Fruit fly (Drosophila melanogaster) whole organism, embryonic: Measurements from ENCODE around the gene Cep290.

Experiments used
- B-H2 ChIP-seq: fragments of 200-800 bp; sonication (Bioruptor generic); optimal IDR thresholded peaks from 2 replicates; lab custom pipeline; 2018; ENCODE audit warnings: missing biosample characterization, mild to moderate bottlenecking, missing genetic modification characterization
- Bgb ChIP-seq: fragments of 200-800 bp; sonication (Bioruptor generic); IDR thresholded peaks from 2 replicates; pipeline ENCODE4 v1.3.6; 2022; ENCODE audit warnings: missing biosample characterization, missing genetic modification characterization; ENCODE audit not compliant: partially characterized antibody
- CG11093 ChIP-seq: fragments of 200-800 bp; sonication (Bioruptor generic); IDR thresholded peaks from 3 replicates; pipeline ENCODE4 v1.3.6; 2022; ENCODE audit warnings: missing biosample characterization, missing genetic modification characterization
- CG11456 ChIP-seq: fragments of 200-800 bp; sonication (Bioruptor generic); IDR thresholded peaks from 3 replicates; pipeline ENCODE4 v1.3.6; 2022; ENCODE audit warnings: missing biosample characterization, missing genetic modification characterization
- CG11723 ChIP-seq: fragments of 200-800 bp; sonication (Bioruptor generic); optimal IDR thresholded peaks from 2 replicates; lab custom pipeline; 2017; ENCODE audit warnings: missing biosample characterization, mild to moderate bottlenecking, missing genetic modification characterization
- CG12299 ChIP-seq: fragments of 200-800 bp; sonication (Bioruptor generic); optimal IDR thresholded peaks from 2 replicates; lab custom pipeline; 2018; ENCODE audit warnings: missing biosample characterization, mild to moderate bottlenecking, missing genetic modification characterization
- CG1233 ChIP-seq: fragments of 200-800 bp; sonication (Bioruptor generic); optimal IDR thresholded peaks from 4 replicates; lab custom pipeline; 2018; ENCODE audit warnings: missing biosample characterization, mild to moderate bottlenecking, missing genetic modification characterization
- CG1529 ChIP-seq: fragments of 200-800 bp; sonication (Bioruptor generic); optimal IDR thresholded peaks from 3 replicates; lab custom pipeline; 2018; ENCODE audit warnings: missing biosample characterization, missing genetic modification characterization
- CG17186 ChIP-seq: fragments of 200-800 bp; sonication (Bioruptor generic); optimal IDR thresholded peaks from 3 replicates; lab custom pipeline; 2017; ENCODE audit warnings: missing biosample characterization, missing genetic modification reagents, missing genetic modification characterization
- CG17328 ChIP-seq: fragments of 200-800 bp; sonication (Bioruptor generic); IDR thresholded peaks from 2 replicates; pipeline ENCODE4 v1.3.6; 2022; ENCODE audit warnings: missing biosample characterization, missing genetic modification characterization
- CG17359 ChIP-seq: fragments of 200-800 bp; sonication (Bioruptor generic); optimal IDR thresholded peaks from 3 replicates; lab custom pipeline; 2018; ENCODE audit warnings: missing biosample characterization, mild to moderate bottlenecking, missing genetic modification characterization, moderate library complexity
- CG1792 ChIP-seq: fragments of 200-800 bp; sonication (Bioruptor generic); optimal IDR thresholded peaks from 2 replicates; lab custom pipeline; 2016; ENCODE audit warnings: missing biosample characterization, missing genetic modification characterization
- CG18476 ChIP-seq: fragments of 200-800 bp; sonication (Bioruptor generic); optimal IDR thresholded peaks from 2 replicates; lab custom pipeline; 2016; ENCODE audit warnings: missing biosample characterization, mild to moderate bottlenecking, missing genetic modification characterization
- CG31365 ChIP-seq: fragments of 200-800 bp; sonication (Bioruptor generic); optimal IDR thresholded peaks from 2 replicates; lab custom pipeline; 2018; ENCODE audit warnings: missing biosample characterization, mild to moderate bottlenecking, missing genetic modification characterization
- CG32772 ChIP-seq: fragments of 200-800 bp; sonication (Bioruptor generic); IDR thresholded peaks from 2 replicates; pipeline ENCODE4 v1.3.6; 2022; ENCODE audit warnings: missing biosample characterization, missing genetic modification characterization
- CG3407 ChIP-seq: fragments of 200-800 bp; sonication (Bioruptor generic); optimal IDR thresholded peaks from 2 replicates; lab custom pipeline; 2018; ENCODE audit warnings: missing biosample characterization, mild to moderate bottlenecking, missing genetic modification characterization
- CG4282 ChIP-seq: fragments of 200-800 bp; sonication (Bioruptor generic); optimal IDR thresholded peaks from 2 replicates; lab custom pipeline; 2016; ENCODE audit warnings: missing biosample characterization, missing genetic modification characterization
- CG4617 ChIP-seq: fragments of 200-800 bp; sonication (Bioruptor generic); optimal IDR thresholded peaks from 3 replicates; lab custom pipeline; 2016; ENCODE audit warnings: missing biosample characterization, missing genetic modification characterization, borderline replicate concordance
- CG5245 ChIP-seq: fragments of 200-800 bp; sonication (Bioruptor generic); optimal IDR thresholded peaks from 3 replicates; lab custom pipeline; 2016; ENCODE audit warnings: missing biosample characterization, missing genetic modification characterization
- CG8765 ChIP-seq: fragments of 200-800 bp; sonication (Bioruptor generic); IDR thresholded peaks from 2 replicates; pipeline ENCODE4 v1.3.6; 2022; ENCODE audit warnings: missing biosample characterization, missing genetic modification characterization
- Doc2 ChIP-seq: fragments of 200-800 bp; sonication (Bioruptor generic); IDR thresholded peaks from 2 replicates; pipeline ENCODE4 v1.3.6; 2022; ENCODE audit warnings: missing biosample characterization, missing genetic modification characterization
- Fer3 ChIP-seq: fragments of 200-800 bp; sonication (Bioruptor generic); optimal IDR thresholded peaks from 2 replicates; lab custom pipeline; 2018; ENCODE audit warnings: missing biosample characterization, mild to moderate bottlenecking, missing genetic modification characterization, moderate library complexity
- HmgD ChIP-seq: fragments of 200-800 bp; sonication (Bioruptor generic); optimal IDR thresholded peaks from 3 replicates; lab custom pipeline; 2016; ENCODE audit warnings: missing biosample characterization, missing genetic modification characterization
- Hmx ChIP-seq: fragments of 200-800 bp; sonication (Bioruptor generic); optimal IDR thresholded peaks from 2 replicates; lab custom pipeline; 2016; ENCODE audit warnings: missing biosample characterization, missing genetic modification characterization
- Oaz ChIP-seq: fragments of 200-800 bp; sonication (Bioruptor generic); IDR thresholded peaks from 2 replicates; pipeline ENCODE4 v1.3.6; 2022; ENCODE audit warnings: missing biosample characterization, missing genetic modification characterization
- Poxn ChIP-seq: fragments of 200-800 bp; sonication (Bioruptor generic); IDR thresholded peaks from 2 replicates; pipeline ENCODE4 v1.3.6; 2022; ENCODE audit warnings: missing biosample characterization, missing genetic modification characterization
- Sry-δ ChIP-seq: fragments of 200-800 bp; sonication (Bioruptor generic); optimal IDR thresholded peaks from 2 replicates; lab custom pipeline; 2016; ENCODE audit warnings: missing biosample characterization, missing genetic modification characterization
- Ssrp ChIP-seq: fragments of 200-800 bp; sonication (Bioruptor generic); optimal IDR thresholded peaks from 2 replicates; lab custom pipeline; 2018; ENCODE audit warnings: missing biosample characterization, mild to moderate bottlenecking, missing genetic modification characterization, moderate library complexity
- az2 ChIP-seq: fragments of 200-800 bp; sonication (Bioruptor generic); optimal IDR thresholded peaks from 3 replicates; lab custom pipeline; 2016; ENCODE audit warnings: missing biosample characterization, missing genetic modification characterization
- chm ChIP-seq: fragments of 200-800 bp; sonication (Bioruptor generic); IDR thresholded peaks from 2 replicates; pipeline ENCODE4 v1.3.6; 2022; ENCODE audit warnings: missing biosample characterization, missing genetic modification characterization
- chn ChIP-seq: fragments of 200-800 bp; sonication (Bioruptor generic); optimal IDR thresholded peaks from 2 replicates; lab custom pipeline; 2016; ENCODE audit warnings: missing biosample characterization, missing genetic modification characterization
- crc ChIP-seq: fragments of 200-800 bp; sonication (Bioruptor generic); optimal IDR thresholded peaks from 2 replicates; lab custom pipeline; 2016; ENCODE audit warnings: missing biosample characterization, missing genetic modification characterization
- fru ChIP-seq: fragments of >200 bp; optimal IDR thresholded peaks from 2 replicates; lab custom pipeline; 2017
- fu2 ChIP-seq: fragments of 200-800 bp; sonication (Bioruptor generic); optimal IDR thresholded peaks from 2 replicates; lab custom pipeline; 2016; ENCODE audit warnings: missing biosample characterization, missing genetic modification characterization
- ind ChIP-seq: fragments of 200-800 bp; sonication (Bioruptor generic); optimal IDR thresholded peaks from 3 replicates; lab custom pipeline; 2016; ENCODE audit warnings: missing biosample characterization, missing genetic modification characterization
- klu ChIP-seq: fragments of 200-800 bp; sonication (Bioruptor generic); IDR thresholded peaks from 2 replicates; pipeline ENCODE4 v1.3.6; 2022; ENCODE audit warnings: missing biosample characterization, missing genetic modification characterization
- knrl ChIP-seq: fragments of 200-800 bp; sonication (Bioruptor generic); IDR thresholded peaks from 3 replicates; pipeline ENCODE4 v1.3.6; 2022; ENCODE audit warnings: missing biosample characterization, missing genetic modification characterization; ENCODE audit not compliant: partially characterized antibody
- lab ChIP-seq: fragments of 200-800 bp; sonication (Bioruptor generic); optimal IDR thresholded peaks from 3 replicates; lab custom pipeline; 2017; ENCODE audit warnings: missing biosample characterization, missing genetic modification characterization, mild to moderate bottlenecking, moderate library complexity, missing genetic modification reagents
- maf-S ChIP-seq: fragments of 200-800 bp; sonication (Bioruptor generic); optimal IDR thresholded peaks from 2 replicates; lab custom pipeline; 2016; ENCODE audit warnings: missing biosample characterization, missing genetic modification characterization
- nau ChIP-seq: fragments of 200-800 bp; sonication (Bioruptor generic); optimal IDR thresholded peaks from 3 replicates; lab custom pipeline; 2017; ENCODE audit warnings: missing biosample characterization, mild to moderate bottlenecking, missing genetic modification characterization, missing genetic modification reagents
- nerfin-1 ChIP-seq: fragments of 200-800 bp; sonication (Bioruptor generic); optimal IDR thresholded peaks from 3 replicates; lab custom pipeline; 2019; ENCODE audit warnings: missing biosample characterization, mild to moderate bottlenecking, missing genetic modification characterization, moderate library complexity
- prd ChIP-seq, 3 experiments: fragments of >200 bp in 2 of 3; fragments of 200-800 bp in 1 of 3; sonication (Bioruptor generic) in 1 of 3; optimal IDR thresholded peaks in 2 of 3; IDR thresholded peaks in 1 of 3; 2 replicates in 2 of 3; 3 replicates in 1 of 3; pipeline versions ENCODE4 v1.3.6 to Lab custom; 2017 to 2022; ENCODE audit warnings: missing biosample characterization in 1 of 3, missing genetic modification characterization in 1 of 3
- rib ChIP-seq: fragments of 200-800 bp; sonication (Bioruptor generic); IDR thresholded peaks from 2 replicates; pipeline ENCODE4 v1.3.6; 2022; ENCODE audit warnings: missing biosample characterization, missing genetic modification characterization
- scrt ChIP-seq: fragments of 200-800 bp; sonication (Bioruptor generic); optimal IDR thresholded peaks from 2 replicates; lab custom pipeline; 2018; ENCODE audit warnings: missing biosample characterization, mild to moderate bottlenecking, missing genetic modification characterization, moderate library complexity
- slbo ChIP-seq: fragments of 200-800 bp; sonication (Bioruptor generic); IDR thresholded peaks from 2 replicates; pipeline ENCODE4 v1.3.6; 2022; ENCODE audit warnings: missing biosample characterization, missing genetic modification characterization
- sna ChIP-seq: fragments of 200-800 bp; sonication (Bioruptor generic); IDR thresholded peaks from 2 replicates; pipeline ENCODE4 v1.3.6; 2022; ENCODE audit warnings: missing biosample characterization, missing genetic modification characterization; ENCODE audit not compliant: partially characterized antibody
- usp ChIP-seq: fragments of >200 bp; optimal IDR thresholded peaks from 2 replicates; lab custom pipeline; 2017; ENCODE audit warnings: missing biosample characterization, missing genetic modification characterization
- wor ChIP-seq: fragments of 200-800 bp; sonication (Bioruptor generic); IDR thresholded peaks from 2 replicates; pipeline ENCODE4 v1.3.6; 2022; ENCODE audit warnings: missing biosample characterization, missing genetic modification characterization
- zen2 ChIP-seq: fragments of 200-800 bp; sonication (Bioruptor generic); IDR thresholded peaks from 3 replicates; pipeline ENCODE4 v1.3.6; 2022; ENCODE audit warnings: missing biosample characterization, missing genetic modification characterization; ENCODE audit not compliant: partially characterized antibody

Cep290 gene

DNA sequence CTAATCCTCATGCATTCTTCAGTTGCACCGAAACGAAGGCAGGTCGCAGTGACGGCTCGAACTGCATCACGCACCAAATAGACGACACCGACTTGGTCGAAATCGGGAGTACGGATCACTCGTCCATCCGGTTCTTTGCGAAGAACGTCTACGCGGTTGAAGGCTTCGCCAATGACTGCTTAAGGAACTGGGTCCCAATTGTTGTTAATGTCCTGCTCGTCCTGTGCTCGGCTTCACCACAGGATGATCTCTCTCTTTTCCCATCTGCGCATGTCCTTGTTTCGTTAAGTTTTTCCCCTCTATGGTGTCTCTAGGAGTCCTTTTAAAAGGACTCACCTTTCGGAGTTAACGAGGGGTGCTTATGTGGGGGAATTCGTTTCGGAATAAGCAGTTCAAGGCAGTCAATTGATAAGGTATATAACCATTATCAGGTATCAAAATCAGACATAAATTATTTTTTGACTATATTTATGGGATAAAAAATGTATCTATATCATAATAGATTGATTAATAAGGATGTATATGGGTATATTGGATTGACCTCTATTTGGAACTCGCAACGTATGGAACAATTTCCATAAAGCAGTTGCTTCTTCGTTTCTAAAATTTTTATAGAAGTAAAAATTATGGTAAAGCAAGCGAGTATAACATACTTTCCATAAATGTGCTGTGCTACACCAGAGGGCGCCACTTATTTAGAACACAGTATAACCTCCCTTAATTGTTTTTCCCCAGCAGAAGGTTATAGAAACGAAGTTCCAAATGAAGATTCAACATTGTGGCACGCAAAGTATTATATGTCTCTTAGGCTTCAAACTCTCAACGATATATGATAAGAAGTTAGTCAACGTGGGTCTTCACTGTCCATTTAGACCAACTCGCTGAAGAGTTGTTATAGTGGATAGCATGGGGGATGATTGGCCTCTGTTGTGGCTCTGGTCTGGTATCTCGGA lies 13.6 kb downstream of the Cep290 start, which contains the start of gene dpr20 (continued):
- TF ChIP-seq CG17328 (GFP tag; lab: Robert Waterston, UW): peak; percentile 88
- peak; percentile 70 for TF ChIP-seq Poxn (GFP tag; lab: Robert Waterston, UW)
- TF ChIP-seq CG17359 (tag; lab: Kevin White, UChicago): peak; percentile 72
- TF ChIP-seq CG8765 (GFP tag; lab: Robert Waterston, UW): peak; percentile 80
- no peak for TF ChIP-seq Hmx
- TF ChIP-seq sna: no peak
- peak; percentile 15 for TF ChIP-seq CG4282 (GFP tag; lab: Kevin White, UChicago)
- peak; percentile 66 for TF ChIP-seq klu (GFP tag; lab: Robert Waterston, UW)
- TF ChIP-seq CG11456 (GFP tag; lab: Robert Waterston, UW): peak; percentile 95
- peak; percentile 67 for TF ChIP-seq chn
- peak; percentile 95 for TF ChIP-seq slbo (GFP tag; lab: Robert Waterston, UW)
- peak; percentile 79 for TF ChIP-seq rib (GFP tag; lab: Robert Waterston, UW)
- peak; percentile 69 for TF ChIP-seq fu2 (GFP tag; lab: Kevin White, UChicago)
- TF ChIP-seq Fer3 (tag; lab: Kevin White, UChicago): peak; percentile 82
- TF ChIP-seq Oaz (GFP tag; lab: Robert Waterston, UW): peak; percentile 74
- peak; percentile 14 for TF ChIP-seq CG3407 (GFP tag; lab: Kevin White, UChicago)
- TF ChIP-seq CG32772 (GFP tag; lab: Robert Waterston, UW): peak; percentile 86
- peak; percentile 55 for TF ChIP-seq crc (GFP tag; lab: Kevin White, UChicago)
- peak; percentile 65 for TF ChIP-seq az2 (GFP tag; lab: Kevin White, UChicago)
- peak; percentile 92 for TF ChIP-seq B-H2
- TF ChIP-seq lab (GFP tag; lab: Kevin White, UChicago): peak; percentile 94
- no peak for TF ChIP-seq prd (optimal IDR thresholded peaks at IDR 0.05; lab: Kevin White, UChicago)
- peak; percentile 90 for TF ChIP-seq prd (GFP tag; IDR thresholded peaks at IDR 0.05; lab: Robert Waterston, UW)
- TF ChIP-seq Sry-δ (GFP tag; lab: Kevin White, UChicago): peak; percentile 25
- TF ChIP-seq CG5245: peak; percentile 52
- no peak for TF ChIP-seq nau (GFP tag; lab: Kevin White, UChicago)
- TF ChIP-seq zen2 (GFP tag; lab: Robert Waterston, UW): no peak
- peak; percentile 32 for TF ChIP-seq CG18476 (GFP tag; lab: Kevin White, UChicago)
- TF ChIP-seq CG11093 (GFP tag; lab: Robert Waterston, UW): peak; percentile 85
- peak; percentile 25 for TF ChIP-seq CG4617
- TF ChIP-seq wor: peak; percentile 50
- TF ChIP-seq CG12299 (tag; lab: Kevin White, UChicago): peak; percentile 46
- TF ChIP-seq Ssrp: peak; percentile 61
- TF ChIP-seq fru: no peak
- TF ChIP-seq Bgb: no peak
- TF ChIP-seq CG1233 (GFP tag; lab: Kevin White, UChicago): peak; percentile 34
- peak; percentile 93 for TF ChIP-seq CG31365 (tag; lab: Kevin White, UChicago)
- no peak for TF ChIP-seq usp (GFP tag; lab: Kevin White, UChicago)
- no peak for TF ChIP-seq CG1529 (GFP tag; lab: Kevin White, UChicago)
- TF ChIP-seq scrt (GFP tag; lab: Kevin White, UChicago): peak; percentile 76
- TF ChIP-seq maf-S (GFP tag; lab: Kevin White, UChicago): peak; percentile 53
- TF ChIP-seq ind (GFP tag; lab: Kevin White, UChicago): peak; percentile 89
- TF ChIP-seq Doc2 (GFP tag; lab: Robert Waterston, UW): no peak
- no peak; the same call in 2 of the 3 replicates for TF ChIP-seq knrl
- TF ChIP-seq nerfin-1 (tag; lab: Kevin White, UChicago): peak; percentile 33
- TF ChIP-seq CG1792: peak; percentile 76
- TF ChIP-seq CG11723: peak; percentile 4
- TF ChIP-seq chm (GFP tag; lab: Robert Waterston, UW): peak; percentile 68
- TF ChIP-seq HmgD (GFP tag; lab: Kevin White, UChicago): peak; percentile 36
- TF ChIP-seq CG17186: no peak
